Fruit fly (Drosophila melanogaster) S2 (cell line): Measurements from ENCODE around the gene meru.

Experiments used
- CG8478 ChIP-seq: fragments of >200 bp; optimal IDR thresholded peaks from 2 replicates; lab custom pipeline; 2018
- CTCF ChIP-seq, 2 experiments: fragments of >200 bp; optimal IDR thresholded peaks; 2 replicates each; lab custom pipeline; 2018

DNA sequence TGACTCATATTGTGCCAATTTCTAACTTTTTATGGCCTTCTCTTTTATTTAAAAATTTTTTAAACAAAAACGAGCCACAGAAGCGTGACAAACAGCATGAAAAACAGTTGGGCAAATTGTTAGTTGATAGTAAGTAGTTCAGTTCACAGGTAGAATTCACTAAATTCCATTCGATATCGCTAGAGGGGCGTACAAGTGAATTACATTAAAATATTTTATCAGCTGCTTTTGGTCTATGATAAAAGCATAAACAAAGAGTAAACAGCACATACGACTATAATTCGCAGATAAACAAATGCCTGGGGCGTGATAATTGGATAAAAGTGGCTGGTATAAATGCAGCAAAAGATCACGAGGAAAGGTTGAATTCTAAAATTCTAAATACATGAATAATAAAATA, 29.9 kb downstream of the meru start:
- TF ChIP-seq CTCF (optimal IDR thresholded peaks at IDR 0.05; lab: Kevin White, UChicago) = no peak
- no peak for TF ChIP-seq CG8478 (lab: Kevin White, UChicago)
